Worm (Caenorhabditis elegans): ENCODE measurements around the gene str-156.

The str-156 gene

ce11 chrIV:4953887-4954286, 40.7 kb downstream of the str-156 start, which contains the start of gene str-163:
Gene str-163, plus strand, starts transcription at chrIV:4954187.
- no peak for TF ChIP-seq dve-1 (tag; optimal IDR thresholded peaks at IDR 0.05)

ce11 chrIV:4960623-4961022, 47.4 kb downstream of the str-156 start, which contains the start of gene str-164:
Gene str-164, plus strand, starts transcription at chrIV:4960735.
- TF ChIP-seq unc-55 (GFP tag; optimal IDR thresholded peaks at IDR 0.05) (no peak), madf-2 (tag; optimal IDR thresholded peaks at IDR 0.05) (no peak), pha-4 (tag; optimal IDR thresholded peaks at IDR 0.05) (no peak), ceh-31 (tag; optimal IDR thresholded peaks at IDR 0.05) (no peak), C08G9.2 (tag; optimal IDR thresholded peaks at IDR 0.05) (no peak)

ce11 chrIV:4963834-4964233, 50.6 kb downstream of the str-156 start, which contains the start of gene txt-3:
Gene txt-3, plus strand, starts transcription at chrIV:4963958.
- TF ChIP-seq unc-3 (GFP tag; conservative IDR thresholded peaks at IDR 0.05): no peak
- TF ChIP-seq unc-3 (tag; optimal IDR thresholded peaks at IDR 0.05): no peak
